Fruit fly (Drosophila melanogaster): ENCODE measurements around the gene CG11537.

CG11537 gene

dm6 chr3L:3081966-3082516 is 61.2 kb downstream of the CG11537 start (continued):
- TF ChIP-seq CG6813 (GFP tag; optimal IDR thresholded peaks at IDR 0.05) (no peak), Dip3 (GFP tag; optimal IDR thresholded peaks at IDR 0.05) (no peak), CG10959 (GFP tag; IDR thresholded peaks at IDR 0.05) (no peak), PHDP (tag; optimal IDR thresholded peaks at IDR 0.05) (peak; percentile 7), CG9215 (GFP tag; IDR thresholded peaks at IDR 0.05) (no peak), CG7357 (GFP tag; IDR thresholded peaks at IDR 0.05) (no peak), CG14965 (GFP tag; optimal IDR thresholded peaks at IDR 0.05; ENCODE audit: borderline replicate concordance) (no peak), bbx (GFP tag; IDR thresholded peaks at IDR 0.05; ENCODE audit: partially characterized antibody) (0 out of 2 replicates have a peak, but pooled peaks have one; percentile 9), CG34376 (GFP tag; optimal IDR thresholded peaks at IDR 0.05) (peak; percentile 25), CG2202 (tag; optimal IDR thresholded peaks at IDR 0.05) (no peak), CG5180 (GFP tag; optimal IDR thresholded peaks at IDR 0.05) (no peak), ken (GFP tag; IDR thresholded peaks at IDR 0.05) (no peak), ash1 (GFP tag; optimal IDR thresholded peaks at IDR 0.05) (no peak), CG3726 (GFP tag; IDR thresholded peaks at IDR 0.05) (no peak), CG43689 (GFP tag; IDR thresholded peaks at IDR 0.05) (no peak), CG31441 (GFP tag; IDR thresholded peaks at IDR 0.05) (no peak), otp (GFP tag; IDR thresholded peaks at IDR 0.05) (no peak; the same call in 2 of the 3 replicates), CG12071 (GFP tag; optimal IDR thresholded peaks at IDR 0.05) (peak; percentile 33), wor (GFP tag; IDR thresholded peaks at IDR 0.05) (no peak), CG5953 (GFP tag; IDR thresholded peaks at IDR 0.05) (no peak), Awh (GFP tag; IDR thresholded peaks at IDR 0.05) (no peak), CG10565 (GFP tag; optimal IDR thresholded peaks at IDR 0.05) (no peak), pzg (GFP tag; optimal IDR thresholded peaks at IDR 0.05) (no peak), usp (GFP tag; optimal IDR thresholded peaks at IDR 0.05) (no peak)

dm6 chr3L:3081146-3081872 is 61.9 kb downstream of the CG11537 start:
- TF ChIP-seq yki (optimal IDR thresholded peaks at IDR 0.05): no peak
- TF ChIP-seq Nf-YB (GFP tag; optimal IDR thresholded peaks at IDR 0.05): peak; percentile 88
- peak; percentile 91 for TF ChIP-seq pnt (GFP tag; optimal IDR thresholded peaks at IDR 0.05)
- peak; percentile 31 for TF ChIP-seq HLHmδ (GFP tag; optimal IDR thresholded peaks at IDR 0.05)
- no peak for TF ChIP-seq hth (optimal IDR thresholded peaks at IDR 0.05)
- no peak for TF ChIP-seq prd (optimal IDR thresholded peaks at IDR 0.05)
- peak; percentile 99 for TF ChIP-seq prd (GFP tag; IDR thresholded peaks at IDR 0.05)
- peak; percentile 66; the same call in 2 of the 3 replicates for TF ChIP-seq Doc3 (GFP tag; IDR thresholded peaks at IDR 0.05; ENCODE audit: partially characterized antibody)
- TF ChIP-seq ap (GFP tag; IDR thresholded peaks at IDR 0.05): peak; percentile 97
- peak; percentile 97 for TF ChIP-seq CG12155 (GFP tag; optimal IDR thresholded peaks at IDR 0.05)
- no peak; the same call in 1 of the 2 replicates for TF ChIP-seq dimm (GFP tag; IDR thresholded peaks at IDR 0.05)
- peak; percentile 83 to 86 for TF ChIP-seq Trl (optimal IDR thresholded peaks at IDR 0.05)
- peak; percentile 97 for TF ChIP-seq Trl (GFP tag; optimal IDR thresholded peaks at IDR 0.05)
- peak; percentile 94 for TF ChIP-seq Poxn (GFP tag; IDR thresholded peaks at IDR 0.05)
- no peak for TF ChIP-seq CG8478 (optimal IDR thresholded peaks at IDR 0.05)
- peak; percentile 99 for TF ChIP-seq Dbx (GFP tag; IDR thresholded peaks at IDR 0.05)
- TF ChIP-seq CG18599 (GFP tag; optimal IDR thresholded peaks at IDR 0.05): peak; percentile 100
- peak; percentile 95 for TF ChIP-seq CHES-1-like (GFP tag; optimal IDR thresholded peaks at IDR 0.05)
- peak; percentile 96 for TF ChIP-seq trem (tag; optimal IDR thresholded peaks at IDR 0.05)
- peak; percentile 98 for TF ChIP-seq CG2199 (GFP tag; IDR thresholded peaks at IDR 0.05)
- peak; percentile 94 for TF ChIP-seq Mes4 (GFP tag; optimal IDR thresholded peaks at IDR 0.05)
- peak; percentile 99 for TF ChIP-seq Ets65A (GFP tag)
- peak; percentile 98 for TF ChIP-seq schlank (tag; optimal IDR thresholded peaks at IDR 0.05)
- TF ChIP-seq CG18011 (GFP tag; optimal IDR thresholded peaks at IDR 0.05): peak; percentile 90
- TF ChIP-seq danr (GFP tag; IDR thresholded peaks at IDR 0.05): peak; percentile 96
- peak; percentile 90 for TF ChIP-seq sna (GFP tag; IDR thresholded peaks at IDR 0.05; ENCODE audit: partially characterized antibody)
- peak; percentile 99 for TF ChIP-seq CG2120 (GFP tag; optimal IDR thresholded peaks at IDR 0.05)
- TF ChIP-seq CG4820 (GFP tag; optimal IDR thresholded peaks at IDR 0.05): peak; percentile 97

Data from whole organism, embryonic.